Fruit fly (Drosophila melanogaster) whole organism, prepupa: ENCODE measurements around the gene X11L.

Source experiments
- Blimp-1 ChIP-seq: fragments of 200-800 bp; sonication (Bioruptor generic); optimal IDR thresholded peaks from 3 replicates; lab custom pipeline; 2017; ENCODE audit warnings: missing biosample characterization, missing genetic modification characterization, mild to moderate bottlenecking, moderate library complexity, missing genetic modification reagents
- CG10631 ChIP-seq: fragments of 200-800 bp; sonication (Bioruptor generic); optimal IDR thresholded peaks from 2 replicates; lab custom pipeline; 2016; ENCODE audit warnings: missing biosample characterization, missing genetic modification characterization
- CG10669 ChIP-seq: fragments of 200-800 bp; sonication (Bioruptor generic); optimal IDR thresholded peaks from 3 replicates; lab custom pipeline; 2018; ENCODE audit warnings: missing biosample characterization, mild to moderate bottlenecking, missing genetic modification characterization, moderate library complexity
- CG11294 ChIP-seq: fragments of 200-800 bp; sonication (Bioruptor generic); IDR thresholded peaks from 2 replicates; pipeline ENCODE4 v1.3.6; 2022; ENCODE audit warnings: missing biosample characterization, missing genetic modification characterization
- CG11762 ChIP-seq: fragments of 200-800 bp; sonication (Bioruptor generic); optimal IDR thresholded peaks from 3 replicates; lab custom pipeline; 2016; ENCODE audit warnings: missing biosample characterization, missing genetic modification characterization; ENCODE audit not compliant: insufficient read depth
- CG11902 ChIP-seq: fragments of 200-800 bp; sonication (Bioruptor generic); optimal IDR thresholded peaks from 3 replicates; lab custom pipeline; 2016; ENCODE audit warnings: missing biosample characterization, missing genetic modification characterization
- CG3032 ChIP-seq: fragments of 200-800 bp; optimal IDR thresholded peaks from 2 replicates; lab custom pipeline; 2019; ENCODE audit warnings: missing biosample characterization, mild to moderate bottlenecking, missing genetic modification characterization, moderate library complexity
- CG31627 ChIP-seq: fragments of 200-800 bp; sonication (Bioruptor generic); optimal IDR thresholded peaks from 3 replicates; lab custom pipeline; 2016; ENCODE audit warnings: missing biosample characterization, missing genetic modification characterization
- CG32006 ChIP-seq: fragments of 200-800 bp; sonication (Bioruptor generic); optimal IDR thresholded peaks from 3 replicates; lab custom pipeline; 2017; ENCODE audit warnings: missing biosample characterization, mild to moderate bottlenecking, missing genetic modification characterization
- CG34406 ChIP-seq: fragments of 200-800 bp; sonication (Bioruptor generic); optimal IDR thresholded peaks from 3 replicates; lab custom pipeline; 2016; ENCODE audit warnings: missing biosample characterization, missing genetic modification characterization
- CG3919 ChIP-seq: fragments of 200-800 bp; sonication (Bioruptor generic); optimal IDR thresholded peaks from 3 replicates; lab custom pipeline; 2016; ENCODE audit warnings: missing biosample characterization, missing genetic modification characterization
- CG4318 ChIP-seq: fragments of 200-800 bp; sonication (Bioruptor generic); optimal IDR thresholded peaks from 3 replicates; lab custom pipeline; 2017; ENCODE audit warnings: missing biosample characterization, mild to moderate bottlenecking, missing genetic modification characterization
- CG6163 ChIP-seq: fragments of 200-800 bp; sonication (Bioruptor generic); IDR thresholded peaks from 3 replicates; pipeline ENCODE4 v1.3.6; 2022; ENCODE audit warnings: missing biosample characterization, missing genetic modification characterization
- CG6854 ChIP-seq: fragments of 200-800 bp; sonication (Bioruptor generic); optimal IDR thresholded peaks from 2 replicates; lab custom pipeline; 2017; ENCODE audit warnings: missing biosample characterization, mild to moderate bottlenecking, missing genetic modification characterization
- CG7368 ChIP-seq: fragments of 200-800 bp; sonication (Bioruptor generic); optimal IDR thresholded peaks from 3 replicates; lab custom pipeline; 2016; ENCODE audit warnings: missing biosample characterization, missing genetic modification characterization
- CG8632 ChIP-seq: fragments of 200-800 bp; sonication (Bioruptor generic); optimal IDR thresholded peaks from 3 replicates; lab custom pipeline; 2016; ENCODE audit warnings: missing biosample characterization, missing genetic modification characterization
- CG9139 ChIP-seq: fragments of 200-800 bp; sonication (Bioruptor generic); optimal IDR thresholded peaks from 3 replicates; lab custom pipeline; 2017; ENCODE audit warnings: missing biosample characterization, mild to moderate bottlenecking, missing genetic modification characterization
- Eip78C ChIP-seq: fragments of 200-800 bp; sonication (Bioruptor generic); peaks from one replicate; lab custom pipeline; 2016; ENCODE audit warnings: missing biosample characterization, missing genetic modification characterization
- Ets96B ChIP-seq: fragments of 200-800 bp; optimal IDR thresholded peaks from 2 replicates; lab custom pipeline; 2019; ENCODE audit warnings: missing biosample characterization, mild to moderate bottlenecking, missing genetic modification characterization, moderate library complexity
- Gug ChIP-seq: fragments of 200-800 bp; sonication (Bioruptor generic); IDR thresholded peaks from 2 replicates; pipeline ENCODE4 v1.3.6; 2022; ENCODE audit warnings: missing biosample characterization, missing genetic modification characterization
- Hr38 ChIP-seq: sonication (Bioruptor generic); optimal IDR thresholded peaks from 2 replicates; lab custom pipeline; 2016; ENCODE audit warnings: missing biosample characterization, missing genetic modification characterization
- Hr39 ChIP-seq: fragments of 200-800 bp; sonication (Bioruptor generic); optimal IDR thresholded peaks from 2 replicates; lab custom pipeline; 2016; ENCODE audit warnings: missing biosample characterization, missing genetic modification characterization
- Lpt ChIP-seq: fragments of 200-800 bp; sonication (Bioruptor generic); optimal IDR thresholded peaks from 3 replicates; lab custom pipeline; 2016; ENCODE audit warnings: missing biosample characterization, missing genetic modification characterization
- OdsH ChIP-seq: fragments of 200-800 bp; sonication (Bioruptor generic); optimal IDR thresholded peaks from 3 replicates; lab custom pipeline; 2016; ENCODE audit warnings: missing biosample characterization, missing genetic modification characterization
- Sox102F ChIP-seq: fragments of 200-800 bp; sonication (Bioruptor generic); optimal IDR thresholded peaks from 2 replicates; lab custom pipeline; 2016; ENCODE audit warnings: missing biosample characterization, mild to moderate bottlenecking, missing genetic modification characterization
- Sox14 ChIP-seq: fragments of 200-800 bp; sonication (Bioruptor generic); optimal IDR thresholded peaks from 3 replicates; lab custom pipeline; 2016; ENCODE audit warnings: missing biosample characterization, missing genetic modification characterization
- Sox15 ChIP-seq: fragments of 200-800 bp; sonication (Bioruptor generic); optimal IDR thresholded peaks from 3 replicates; lab custom pipeline; 2016; ENCODE audit warnings: missing biosample characterization, missing genetic modification characterization
- achi ChIP-seq: fragments of 200-800 bp; sonication (Bioruptor generic); optimal IDR thresholded peaks from 3 replicates; lab custom pipeline; 2016; ENCODE audit warnings: missing biosample characterization, missing genetic modification characterization
- acj6 ChIP-seq: fragments of 200-800 bp; sonication (Bioruptor generic); optimal IDR thresholded peaks from 3 replicates; lab custom pipeline; 2016; ENCODE audit warnings: missing biosample characterization, missing genetic modification characterization
- cyc ChIP-seq: fragments of 200-800 bp; sonication (Bioruptor generic); optimal IDR thresholded peaks from 3 replicates; lab custom pipeline; 2016; ENCODE audit warnings: missing biosample characterization, missing genetic modification characterization
- dac ChIP-seq: fragments of 200-800 bp; sonication (Bioruptor generic); optimal IDR thresholded peaks from 2 replicates; lab custom pipeline; 2017; ENCODE audit warnings: missing biosample characterization, mild to moderate bottlenecking, missing genetic modification characterization
- eg ChIP-seq: fragments of 200-800 bp; sonication (Bioruptor generic); IDR thresholded peaks from 3 replicates; pipeline ENCODE4 v1.3.6; 2022; ENCODE audit warnings: missing biosample characterization, missing genetic modification characterization
- esn ChIP-seq: fragments of 200-800 bp; sonication (Bioruptor generic); optimal IDR thresholded peaks from 2 replicates; lab custom pipeline; 2016; ENCODE audit warnings: missing biosample characterization, mild to moderate bottlenecking, missing genetic modification characterization, moderate library complexity
- fd59A ChIP-seq: fragments of 200-800 bp; sonication (Bioruptor generic); optimal IDR thresholded peaks from 2 replicates; lab custom pipeline; 2017; ENCODE audit warnings: missing biosample characterization, mild to moderate bottlenecking, missing genetic modification characterization, missing genetic modification reagents
- fd85E ChIP-seq: fragments of 200-800 bp; sonication (Bioruptor generic); optimal IDR thresholded peaks from 3 replicates; lab custom pipeline; 2016; ENCODE audit warnings: missing biosample characterization, missing genetic modification characterization
- fkh ChIP-seq: fragments of 200-800 bp; sonication (Bioruptor generic); optimal IDR thresholded peaks from 3 replicates; lab custom pipeline; 2017; ENCODE audit warnings: missing biosample characterization, mild to moderate bottlenecking, missing genetic modification characterization, moderate library complexity
- lz ChIP-seq: fragments of 200-800 bp; sonication (Bioruptor generic); optimal IDR thresholded peaks from 3 replicates; lab custom pipeline; 2016; ENCODE audit warnings: missing biosample characterization, missing genetic modification characterization
- net ChIP-seq: fragments of 200-800 bp; sonication (Bioruptor generic); optimal IDR thresholded peaks from 3 replicates; lab custom pipeline; 2016; ENCODE audit warnings: missing biosample characterization, missing genetic modification characterization
- pdm3 ChIP-seq: fragments of 200-800 bp; sonication (Bioruptor generic); optimal IDR thresholded peaks from 3 replicates; lab custom pipeline; 2016; ENCODE audit warnings: missing biosample characterization, missing genetic modification characterization
- salr ChIP-seq, 2 experiments: fragments of 200-800 bp; sonication (Bioruptor generic); optimal IDR thresholded peaks; 3 replicates each; lab custom pipeline; 2016 to 2018; ENCODE audit warnings: missing biosample characterization in 2 of 2, missing genetic modification characterization in 2 of 2, mild to moderate bottlenecking in 1 of 2
- spab ChIP-seq: fragments of 200-800 bp; sonication (Bioruptor generic); optimal IDR thresholded peaks from 2 replicates; lab custom pipeline; 2017; ENCODE audit warnings: missing biosample characterization, mild to moderate bottlenecking, missing genetic modification characterization, missing genetic modification reagents
- ss ChIP-seq, 2 experiments: fragments of 200-800 bp; sonication (Bioruptor generic); optimal IDR thresholded peaks; 2 replicates in 1 of 2; 3 replicates in 1 of 2; lab custom pipeline; 2017 to 2018; ENCODE audit warnings: mild to moderate bottlenecking in 2 of 2, missing biosample characterization in 2 of 2, missing genetic modification characterization in 2 of 2, moderate library complexity in 1 of 2
- svp ChIP-seq: fragments of 200-800 bp; sonication (Bioruptor generic); peaks from one replicate; lab custom pipeline; 2016; ENCODE audit warnings: missing biosample characterization, missing genetic modification characterization
- topi ChIP-seq: fragments of 200-800 bp; sonication (Bioruptor generic); optimal IDR thresholded peaks from 3 replicates; lab custom pipeline; 2016; ENCODE audit warnings: missing biosample characterization, missing genetic modification characterization
- vri ChIP-seq: fragments of 200-800 bp; sonication (Bioruptor generic); optimal IDR thresholded peaks from 3 replicates; lab custom pipeline; 2016; ENCODE audit warnings: missing biosample characterization, mild to moderate bottlenecking, missing genetic modification characterization

Gene X11L

dm6 chrX:17622187-17622586 is 22.8 kb downstream of the X11L start:
- TF ChIP-seq CG7368 (GFP tag; lab: Kevin White, UChicago), result no peak
- no peak for TF ChIP-seq CG32006

- TF ChIP-seq CG8632, result no peak
- TF ChIP-seq vri, result peak; percentile 93
- TF ChIP-seq CG3032, result no peak
- no peak for TF ChIP-seq CG4318 (GFP tag; lab: Kevin White, UChicago)
- 0 out of 3 replicates have a peak, but pooled peaks have one; percentile 7 for TF ChIP-seq eg (GFP tag; lab: Robert Waterston, UW)
- TF ChIP-seq net (GFP tag; lab: Kevin White, UChicago), result no peak
- no peak for TF ChIP-seq pdm3 (GFP tag; lab: Kevin White, UChicago)
- no peak for TF ChIP-seq CG31627 (GFP tag; lab: Kevin White, UChicago)
- no peak for TF ChIP-seq OdsH (GFP tag; lab: Kevin White, UChicago)
- no peak for TF ChIP-seq lz (GFP tag; lab: Kevin White, UChicago)
- TF ChIP-seq cyc (GFP tag; lab: Kevin White, UChicago), result no peak
- TF ChIP-seq CG10669, result no peak
- no peak for TF ChIP-seq CG10631 (GFP tag; lab: Kevin White, UChicago)
- TF ChIP-seq dac (GFP tag; lab: Kevin White, UChicago), result no peak
- TF ChIP-seq esn (GFP tag; lab: Kevin White, UChicago), result no peak
- peak; percentile 7 for TF ChIP-seq CG32006
- no peak for TF ChIP-seq Sox14
- TF ChIP-seq spab (GFP tag; lab: Kevin White, UChicago), result no peak
- no peak for TF ChIP-seq Blimp-1 (GFP tag; lab: Kevin White, UChicago)
- TF ChIP-seq fd59A (GFP tag; lab: Kevin White, UChicago), result no peak
- peak; percentile 61 for TF ChIP-seq Eip78C
- TF ChIP-seq achi (GFP tag; lab: Kevin White, UChicago), result no peak
- no peak for TF ChIP-seq topi
- TF ChIP-seq Ets96B (tag; lab: Kevin White, UChicago), result no peak
- 0 out of 2 replicates have a peak, but pooled peaks have one; percentile 23 for TF ChIP-seq CG11294 (GFP tag; lab: Robert Waterston, UW)
- no peak for TF ChIP-seq svp (GFP tag; lab: Kevin White, UChicago)
- TF ChIP-seq CG11762 (GFP tag; lab: Kevin White, UChicago), result no peak
- TF ChIP-seq Lpt (GFP tag; lab: Kevin White, UChicago), result no peak
Measured at dm6 chrX:17624223-17624982, 25.0 kb downstream of the X11L start.

dm6 chrX:17624983-17625401 is 25.6 kb downstream of the X11L start:
- peak; percentile 79 for TF ChIP-seq CG4318 (GFP tag; lab: Kevin White, UChicago)
- peak; percentile 97 for TF ChIP-seq topi
- peak; percentile 65 for TF ChIP-seq spab (GFP tag; lab: Kevin White, UChicago)
- peak; percentile 74 to 81 for TF ChIP-seq ss (GFP tag; optimal IDR thresholded peaks at IDR 0.05; lab: Kevin White, UChicago)
- TF ChIP-seq CG6854 (GFP tag; lab: Kevin White, UChicago), result peak; percentile 90
- peak; percentile 77 for TF ChIP-seq CG3032
- peak; percentile 64 to 84 for TF ChIP-seq salr (GFP tag; optimal IDR thresholded peaks at IDR 0.05; lab: Kevin White, UChicago)
- TF ChIP-seq CG3919 (GFP tag; lab: Kevin White, UChicago), result peak; percentile 89
- TF ChIP-seq acj6 (GFP tag; lab: Kevin White, UChicago), result peak; percentile 86
- no peak for TF ChIP-seq Hr38 (GFP tag; lab: Kevin White, UChicago)
- TF ChIP-seq CG11294 (GFP tag; lab: Robert Waterston, UW), result peak; percentile 84
- TF ChIP-seq CG11902 (GFP tag; lab: Kevin White, UChicago), result peak; percentile 71
- TF ChIP-seq CG11762 (GFP tag; lab: Kevin White, UChicago), result peak; percentile 85
- TF ChIP-seq Gug (GFP tag; lab: Robert Waterston, UW), result peak; percentile 73
- peak; percentile 75 for TF ChIP-seq CG10631 (GFP tag; lab: Kevin White, UChicago)
- TF ChIP-seq CG9139 (GFP tag; lab: Kevin White, UChicago), result peak; percentile 68
- TF ChIP-seq Hr39 (GFP tag; lab: Kevin White, UChicago), result peak; percentile 92
- peak; percentile 91 for TF ChIP-seq CG34406 (GFP tag; lab: Kevin White, UChicago)
- TF ChIP-seq net (GFP tag; lab: Kevin White, UChicago), result peak; percentile 90
- peak; percentile 83 for TF ChIP-seq CG7368 (GFP tag; lab: Kevin White, UChicago)
- TF ChIP-seq Eip78C, result peak; percentile 97
- peak; percentile 51 for TF ChIP-seq fkh (GFP tag; lab: Kevin White, UChicago)
- TF ChIP-seq pdm3 (GFP tag; lab: Kevin White, UChicago), result peak; percentile 90
- TF ChIP-seq dac (GFP tag; lab: Kevin White, UChicago), result peak; percentile 83
- peak; percentile 2 for TF ChIP-seq vri
- peak; percentile 83 for TF ChIP-seq Sox15 (GFP tag; lab: Kevin White, UChicago)
- TF ChIP-seq Lpt (GFP tag; lab: Kevin White, UChicago), result peak; percentile 85
- TF ChIP-seq fd85E (GFP tag; lab: Kevin White, UChicago), result peak; percentile 63
- TF ChIP-seq CG6163 (GFP tag; lab: Robert Waterston, UW), result peak; percentile 86
- peak; percentile 95 for TF ChIP-seq Sox102F (GFP tag; lab: Kevin White, UChicago)
